Worm (Caenorhabditis elegans) whole organism, L3 larva: ENCODE measurements around the gene cest-17.

ENCODE experiments used
- R02D3.7 ChIP-seq: fragments of 150-350 bp; optimal IDR thresholded peaks from 2 replicates; lab custom pipeline; 2014; ENCODE audit warnings: missing biosample characterization, missing genetic modification characterization
- ZK546.5 ChIP-seq: sonication (generic microtip); optimal IDR thresholded peaks from 2 replicates; lab custom pipeline; 2017; ENCODE audit warnings: missing biosample characterization, missing genetic modification characterization
- aly-2 ChIP-seq: fragments of 150-350 bp; optimal IDR thresholded peaks from 2 replicates; lab custom pipeline; 2014; ENCODE audit warnings: missing biosample characterization, missing genetic modification characterization
- ama-1 ChIP-seq: fragments of 150-350 bp; optimal IDR thresholded peaks from 2 replicates; lab custom pipeline; 2018
- ceh-16 ChIP-seq: sonication (generic microtip); optimal IDR thresholded peaks from 2 replicates; lab custom pipeline; 2017; ENCODE audit warnings: missing biosample characterization, missing genetic modification characterization
- ceh-28 ChIP-seq: fragments of 150-350 bp; optimal IDR thresholded peaks from 2 replicates; lab custom pipeline; 2014; ENCODE audit warnings: missing biosample characterization, missing genetic modification reagents, missing genetic modification characterization
- ceh-82 ChIP-seq: fragments of 150-350 bp; optimal IDR thresholded peaks from 2 replicates; lab custom pipeline; 2014; ENCODE audit warnings: missing biosample characterization, missing genetic modification characterization
- daf-12 ChIP-seq: fragments of 150-350 bp; optimal IDR thresholded peaks from 2 replicates; lab custom pipeline; 2014; ENCODE audit warnings: missing biosample characterization, missing genetic modification reagents, missing genetic modification characterization
- egl-27 ChIP-seq: sonication (generic microtip); optimal IDR thresholded peaks from 4 replicates; lab custom pipeline; 2017; ENCODE audit warnings: missing biosample characterization, missing genetic modification reagents, missing genetic modification characterization
- elt-3 ChIP-seq, 3 experiments: fragments of 150-350 bp in 1 of 3; sonication (generic microtip) in 2 of 3; optimal IDR thresholded peaks; 2 replicates in 2 of 3; 4 replicates in 1 of 3; lab custom pipeline; 2014 to 2017; ENCODE audit warnings: missing biosample characterization in 3 of 3, missing genetic modification characterization in 3 of 3
- eor-1 ChIP-seq, 2 experiments: fragments of 150-350 bp; optimal IDR thresholded peaks; 2 replicates each; lab custom pipeline; 2014 to 2018; ENCODE audit warnings: missing biosample characterization in 2 of 2, missing genetic modification characterization in 2 of 2
- fkh-2 ChIP-seq: fragments of 150-350 bp; optimal IDR thresholded peaks from 2 replicates; lab custom pipeline; 2014; ENCODE audit warnings: missing biosample characterization, missing genetic modification reagents, missing genetic modification characterization
- fos-1 ChIP-seq: fragments of 150-350 bp; optimal IDR thresholded peaks from 2 replicates; lab custom pipeline; 2014; ENCODE audit warnings: missing biosample characterization, missing genetic modification characterization
- jun-1 ChIP-seq: fragments of 150-350 bp; optimal IDR thresholded peaks from 2 replicates; lab custom pipeline; 2014; ENCODE audit warnings: missing biosample characterization, missing genetic modification reagents, missing genetic modification characterization
- lin-15B ChIP-seq: fragments of 150-350 bp; optimal IDR thresholded peaks from 2 replicates; lab custom pipeline; 2014; ENCODE audit warnings: missing biosample characterization, missing genetic modification characterization
- lin-39 ChIP-seq: fragments of 150-350 bp; optimal IDR thresholded peaks from 2 replicates; lab custom pipeline; 2018; ENCODE audit warnings: missing biosample characterization, missing genetic modification reagents, missing genetic modification characterization
- mdl-1 ChIP-seq: fragments of 150-350 bp; optimal IDR thresholded peaks from 2 replicates; lab custom pipeline; 2014; ENCODE audit warnings: missing biosample characterization, missing genetic modification characterization
- mml-1 ChIP-seq: fragments of 150-350 bp; sonication (generic microtip); optimal IDR thresholded peaks from 3 replicates; lab custom pipeline; 2014; ENCODE audit warnings: missing biosample characterization, missing genetic modification characterization
- nhr-11 ChIP-seq: fragments of 150-350 bp; optimal IDR thresholded peaks from 2 replicates; lab custom pipeline; 2014; ENCODE audit warnings: missing biosample characterization, missing genetic modification characterization
- nhr-12 ChIP-seq: fragments of 150-350 bp; optimal IDR thresholded peaks from 2 replicates; lab custom pipeline; 2014; ENCODE audit warnings: missing biosample characterization, missing genetic modification characterization
- nhr-23 ChIP-seq: fragments of 150-350 bp; optimal IDR thresholded peaks from 2 replicates; lab custom pipeline; 2014; ENCODE audit warnings: missing biosample characterization, missing genetic modification reagents, missing genetic modification characterization
- nhr-237 ChIP-seq: fragments of 150-350 bp; optimal IDR thresholded peaks from 2 replicates; lab custom pipeline; 2014; ENCODE audit warnings: missing biosample characterization, missing genetic modification characterization
- nhr-28 ChIP-seq: fragments of 150-350 bp; optimal IDR thresholded peaks from 2 replicates; lab custom pipeline; 2014; ENCODE audit warnings: missing biosample characterization, missing genetic modification characterization
- nhr-43 ChIP-seq: sonication (generic microtip); optimal IDR thresholded peaks from 2 replicates; lab custom pipeline; 2016; ENCODE audit warnings: mild to moderate bottlenecking, missing genetic modification characterization, missing compliant biosample characterization; ENCODE audit not compliant: poor library complexity, severe bottlenecking
- nhr-67 ChIP-seq: fragments of 150-350 bp; optimal IDR thresholded peaks from 2 replicates; lab custom pipeline; 2014; ENCODE audit warnings: missing biosample characterization, missing genetic modification characterization
- nhr-76 ChIP-seq: fragments of 150-350 bp; sonication (generic microtip); optimal IDR thresholded peaks from 5 replicates; lab custom pipeline; 2014; ENCODE audit warnings: missing biosample characterization, missing genetic modification characterization
- pha-4 ChIP-seq: fragments of 150-350 bp; optimal IDR thresholded peaks from 2 replicates; lab custom pipeline; 2014; ENCODE audit warnings: missing biosample characterization, missing genetic modification reagents, missing genetic modification characterization
- sea-2 ChIP-seq: fragments of 150-350 bp; sonication (generic microtip); optimal IDR thresholded peaks from 4 replicates; lab custom pipeline; 2014; ENCODE audit warnings: missing biosample characterization, missing genetic modification reagents, missing genetic modification characterization
- skn-1 ChIP-seq: fragments of 150-350 bp; optimal IDR thresholded peaks from 2 replicates; lab custom pipeline; 2014; ENCODE audit warnings: missing biosample characterization, missing genetic modification characterization
- snpc-4 ChIP-seq: fragments of 150-350 bp; optimal IDR thresholded peaks from 2 replicates; lab custom pipeline; 2014; ENCODE audit warnings: missing biosample characterization, missing genetic modification characterization
- tbx-2 ChIP-seq: sonication (generic microtip); optimal IDR thresholded peaks from 2 replicates; lab custom pipeline; 2016; ENCODE audit warnings: mild to moderate bottlenecking, missing genetic modification characterization, missing compliant biosample characterization
- unc-62 ChIP-seq: fragments of 150-350 bp; sonication (generic microtip); optimal IDR thresholded peaks from 4 replicates; lab custom pipeline; 2014; ENCODE audit warnings: missing biosample characterization, missing genetic modification reagents, missing genetic modification characterization
- zag-1 ChIP-seq: fragments of 150-350 bp; optimal IDR thresholded peaks from 2 replicates; lab custom pipeline; 2014; ENCODE audit warnings: missing biosample characterization, missing genetic modification characterization
- ztf-11 ChIP-seq: fragments of 150-350 bp; optimal IDR thresholded peaks from 2 replicates; lab custom pipeline; 2014; ENCODE audit warnings: missing biosample characterization, missing genetic modification characterization
- ztf-4 ChIP-seq: fragments of 150-350 bp; optimal IDR thresholded peaks from 2 replicates; lab custom pipeline; 2014; ENCODE audit warnings: missing biosample characterization, missing genetic modification characterization

The cest-17 gene

ce11 chrV:8168219-8168962 lies 34.7 kb upstream of the cest-17 start, which contains the start of gene F20D6.8:
Gene F20D6.8 (minus strand): TSS chrV:8168269.
- TF ChIP-seq eor-1 (tag; optimal IDR thresholded peaks at IDR 0.05; lab: Kevin White, UChicago): no peak
- TF ChIP-seq nhr-28: no peak
- TF ChIP-seq mml-1 (tag; lab: Kevin White, UChicago): no peak
- no peak for TF ChIP-seq ama-1 (lab: Kevin White, UChicago)
- TF ChIP-seq unc-62 (GFP tag; lab: Kevin White, UChicago): no peak
- no peak for TF ChIP-seq fos-1 (tag; lab: Kevin White, UChicago)
- TF ChIP-seq lin-39 (tag; lab: Kevin White, UChicago): no peak
- TF ChIP-seq fkh-2 (tag; lab: Kevin White, UChicago): no peak

DNA sequence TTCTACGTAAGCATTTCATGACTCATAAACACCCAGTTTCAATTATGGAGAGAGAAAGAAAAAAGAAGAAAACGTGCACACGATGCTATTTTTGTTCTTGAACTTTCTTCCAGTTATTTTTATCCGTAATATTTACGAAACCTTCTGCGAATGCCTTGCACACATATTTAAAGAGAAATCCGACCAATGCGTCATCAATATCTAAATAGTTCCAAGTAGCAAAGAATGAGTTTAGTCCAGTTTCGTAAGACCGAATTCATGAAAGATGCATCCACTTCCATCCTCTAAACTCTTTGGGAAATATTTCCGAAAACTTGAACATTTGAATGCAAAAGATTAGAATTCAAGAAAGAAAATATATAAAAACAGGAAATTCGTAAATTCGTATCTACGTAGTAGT lies 34.0 kb upstream of the cest-17 start:
- no peak for TF ChIP-seq nhr-12 (tag; lab: Kevin White, UChicago)

DNA sequence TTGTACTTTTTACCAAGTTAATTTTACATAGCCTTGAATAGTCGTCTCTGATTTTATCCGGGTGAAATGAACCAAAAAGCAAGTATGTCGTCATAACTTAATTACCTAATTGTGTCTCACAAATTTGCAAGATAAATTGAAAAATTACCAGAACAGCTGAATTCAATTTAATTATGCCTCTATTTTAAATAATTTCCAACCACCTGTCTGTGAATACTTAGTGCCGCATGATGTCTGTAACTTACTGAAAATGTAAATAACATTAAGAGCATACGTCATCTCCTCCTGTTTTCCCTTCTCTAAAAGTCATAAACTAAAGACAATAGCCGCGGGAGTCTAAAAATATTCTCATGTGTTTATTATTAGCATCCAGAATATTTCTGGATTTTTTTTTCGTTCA lies 32.8 kb upstream of the cest-17 start:
- no peak for TF ChIP-seq nhr-43 (tag; lab: Kevin White, UChicago)
- no peak for TF ChIP-seq nhr-11 (tag; lab: Kevin White, UChicago)
- no peak for TF ChIP-seq ztf-11 (tag; lab: Kevin White, UChicago)
- no peak for TF ChIP-seq ztf-4
- TF ChIP-seq elt-3 (tag; optimal IDR thresholded peaks at IDR 0.05; lab: Kevin White, UChicago): no peak
- TF ChIP-seq nhr-12 (tag; lab: Kevin White, UChicago): no peak
- TF ChIP-seq mdl-1 (tag; lab: Kevin White, UChicago): no peak
- no peak for TF ChIP-seq fos-1 (tag; lab: Kevin White, UChicago)
- no peak for TF ChIP-seq aly-2
- TF ChIP-seq R02D3.7 (tag; lab: Kevin White, UChicago): no peak

DNA sequence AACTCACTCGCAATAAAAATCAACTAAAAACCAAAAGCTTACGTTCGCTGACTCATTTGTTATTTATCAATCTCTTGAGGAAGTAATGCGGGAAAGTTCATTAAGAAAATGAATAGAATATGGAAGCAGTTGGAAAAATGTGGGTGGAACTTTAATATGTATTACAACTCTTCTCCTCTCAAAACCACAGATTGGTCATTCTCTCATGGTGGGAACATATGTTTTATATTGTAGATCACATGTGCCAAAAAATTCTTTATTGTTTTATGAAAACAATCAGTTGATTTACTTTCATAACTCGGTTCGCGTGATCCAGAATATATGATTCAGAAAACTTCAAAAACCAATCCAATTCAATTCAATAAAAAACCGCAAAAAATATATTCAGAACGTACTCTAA lies 31.4 kb upstream of the cest-17 start:
- TF ChIP-seq nhr-28: no peak
- TF ChIP-seq pha-4 (tag; lab: Kevin White, UChicago): no peak
- TF ChIP-seq nhr-11 (tag; lab: Kevin White, UChicago): no peak
- no peak for TF ChIP-seq elt-3 (tag; optimal IDR thresholded peaks at IDR 0.05; lab: Kevin White, UChicago)
- no peak for TF ChIP-seq zag-1 (tag; lab: Kevin White, UChicago)
- TF ChIP-seq ztf-11 (tag; lab: Kevin White, UChicago): no peak
- no peak for TF ChIP-seq jun-1 (tag; lab: Kevin White, UChicago)
- TF ChIP-seq ceh-82 (tag; lab: Kevin White, UChicago): no peak
- TF ChIP-seq lin-15B (tag; lab: Kevin White, UChicago): no peak
- TF ChIP-seq ztf-4: no peak

DNA sequence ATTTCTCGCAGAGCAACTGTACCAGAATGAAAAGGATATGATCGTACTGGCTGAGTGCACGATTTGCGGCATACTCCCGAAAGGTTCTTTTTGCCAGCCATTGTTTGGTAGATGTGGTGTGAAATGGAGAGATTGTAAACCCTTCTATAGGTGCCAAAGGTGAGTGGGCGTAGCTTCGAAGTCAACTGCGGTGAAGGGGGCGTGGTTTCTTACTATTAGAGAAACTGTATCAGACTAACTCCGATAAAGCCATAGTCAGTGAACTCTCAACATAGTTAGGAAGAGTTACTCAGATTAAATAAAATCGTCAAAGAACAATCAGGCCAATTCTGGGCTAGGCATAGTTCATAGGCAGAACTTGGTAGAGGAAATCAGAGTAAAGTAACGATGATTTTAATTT lies 25.8 kb upstream of the cest-17 start, which contains the start of gene F20D6.9:
F20D6.9 (minus strand) TSS at position 101 of the 400 bp plus-strand sequence.
- TF ChIP-seq daf-12 (tag; lab: Kevin White, UChicago) (no peak), ceh-28 (tag; lab: Kevin White, UChicago) (no peak), nhr-11 (tag; lab: Kevin White, UChicago) (no peak), nhr-67 (no peak), tbx-2 (no peak), fkh-2 (tag; lab: Kevin White, UChicago) (no peak), nhr-76 (no peak), ceh-16 (tag; lab: Kevin White, UChicago) (no peak), snpc-4 (no peak), nhr-28 (no peak), ztf-11 (tag; lab: Kevin White, UChicago) (no peak), jun-1 (tag; lab: Kevin White, UChicago) (no peak), ztf-4 (no peak), nhr-237 (no peak)

DNA sequence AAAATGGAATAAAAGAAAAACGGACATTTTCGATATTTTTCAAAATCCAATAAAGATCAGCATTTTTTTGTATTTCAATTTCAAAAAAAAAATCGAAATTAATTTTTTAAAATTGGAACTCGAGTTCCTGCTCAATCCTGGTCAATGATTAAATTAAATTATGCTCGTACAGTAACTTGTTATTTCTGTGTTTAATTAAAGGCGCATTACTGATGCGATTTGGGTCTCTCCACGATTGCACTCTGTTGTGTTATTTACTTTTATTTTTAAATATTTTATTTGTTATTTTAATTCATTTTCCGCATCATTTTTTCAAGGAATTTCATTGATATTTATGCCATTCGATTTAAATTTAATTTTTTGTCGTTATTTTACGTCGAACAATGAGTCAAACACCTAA lies 24.9 kb upstream of the cest-17 start:
- TF ChIP-seq tbx-2 (no peak), unc-62 (GFP tag; lab: Kevin White, UChicago) (no peak), skn-1 (tag; lab: Kevin White, UChicago) (no peak), egl-27 (no peak), ceh-16 (tag; lab: Kevin White, UChicago) (no peak), pha-4 (tag; lab: Kevin White, UChicago) (no peak), ZK546.5 (tag; lab: Kevin White, UChicago) (no peak), ztf-11 (tag; lab: Kevin White, UChicago) (no peak), sea-2 (no peak), nhr-23 (tag; lab: Kevin White, UChicago) (no peak), ama-1 (lab: Kevin White, UChicago) (no peak)
